Worm (Caenorhabditis elegans): ENCODE measurements around the gene trcs-2.

The trcs-2 gene

ce11 chrII:8755270-8755669 lies 33.0 kb downstream of the trcs-2 start, which contains the start of gene K08F8.7:
Gene K08F8.7 (minus strand): TSS chrII:8755370.
- TF ChIP-seq F16B12.6 (tag; optimal IDR thresholded peaks at IDR 0.05) (no peak), C04F5.9 (tag; optimal IDR thresholded peaks at IDR 0.05) (no peak), nhr-84 (tag; optimal IDR thresholded peaks at IDR 0.05) (no peak), mef-2 (tag; optimal IDR thresholded peaks at IDR 0.05) (no peak), lir-3 (tag; optimal IDR thresholded peaks at IDR 0.05; ENCODE audit: poor library complexity) (no peak), unc-130 (tag; optimal IDR thresholded peaks at IDR 0.05) (no peak), skn-1 (tag; optimal IDR thresholded peaks at IDR 0.05) (no peak), vab-15 (tag; optimal IDR thresholded peaks at IDR 0.05) (no peak), egl-27 (tag; optimal IDR thresholded peaks at IDR 0.05) (no peak), unc-98 (GFP tag; IDR thresholded peaks at IDR 0.05) (no peak), elt-3 (tag; optimal IDR thresholded peaks at IDR 0.05) (no peak), alr-1 (tag; optimal IDR thresholded peaks at IDR 0.05; ENCODE audit: borderline replicate concordance) (no peak), nhr-11 (tag; optimal IDR thresholded peaks at IDR 0.05) (no peak), hlh-4 (tag; optimal IDR thresholded peaks at IDR 0.05) (no peak), pag-3 (tag; optimal IDR thresholded peaks at IDR 0.05; ENCODE audit: borderline replicate concordance, insufficient read depth) (no peak), dsc-1 (tag; optimal IDR thresholded peaks at IDR 0.05) (no peak), egl-13 (tag; optimal IDR thresholded peaks at IDR 0.05) (no peak), ets-5 (GFP tag; IDR thresholded peaks at IDR 0.05) (no peak), pqm-1 (tag; optimal IDR thresholded peaks at IDR 0.05) (no peak), nhr-90 (tag; optimal IDR thresholded peaks at IDR 0.05; ENCODE audit: poor library complexity) (no peak)

DNA sequence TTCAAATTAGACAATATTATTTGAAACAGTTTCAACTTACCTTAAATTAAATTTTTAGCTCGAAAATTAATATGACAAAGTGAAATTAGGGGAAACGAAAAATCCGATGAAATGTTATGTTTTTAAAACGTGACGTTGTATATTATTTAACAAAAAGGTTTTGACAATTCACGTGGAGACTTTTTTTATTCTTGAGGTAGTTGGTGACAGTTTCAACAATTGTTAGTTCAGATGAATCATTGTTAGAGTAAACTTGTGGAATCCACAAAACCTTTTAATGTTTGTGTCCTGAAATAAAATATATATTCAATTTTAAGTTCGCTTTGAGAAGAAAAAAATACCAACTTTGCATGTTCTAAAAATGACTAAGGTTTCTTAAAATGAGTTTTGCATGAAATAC lies 37.2 kb downstream of the trcs-2 start, which contains the start of gene fut-1:
fut-1 (minus strand) TSS at position 101 of the 400 bp plus-strand sequence.
- TF ChIP-seq unc-62 (GFP tag; optimal IDR thresholded peaks at IDR 0.05): no peak
- no peak for TF ChIP-seq irx-1 (tag; optimal IDR thresholded peaks at IDR 0.05)
- no peak for TF ChIP-seq tlp-1 (tag; optimal IDR thresholded peaks at IDR 0.05)
- no peak for TF ChIP-seq ceh-82 (tag; optimal IDR thresholded peaks at IDR 0.05)
- no peak for TF ChIP-seq snpc-4 (tag; optimal IDR thresholded peaks at IDR 0.05)
- TF ChIP-seq ceh-88 (GFP tag; IDR thresholded peaks at IDR 0.05): no peak
- TF ChIP-seq nhr-19 (GFP tag; conservative IDR thresholded peaks at IDR 0.05): no peak
- no peak for TF ChIP-seq nhr-12 (tag; optimal IDR thresholded peaks at IDR 0.05)
- TF ChIP-seq sox-4 (tag; optimal IDR thresholded peaks at IDR 0.05): no peak
- TF ChIP-seq ceh-90 (tag; optimal IDR thresholded peaks at IDR 0.05): no peak
- TF ChIP-seq fkh-4 (tag; optimal IDR thresholded peaks at IDR 0.05; ENCODE audit: borderline replicate concordance): no peak
- TF ChIP-seq nhr-11 (tag; optimal IDR thresholded peaks at IDR 0.05): no peak

ce11 chrII:8761739-8762138 lies 39.5 kb downstream of the trcs-2 start:
- TF ChIP-seq elt-2 (tag; optimal IDR thresholded peaks at IDR 0.05) (peak; percentile 9), nhr-20 (tag; optimal IDR thresholded peaks at IDR 0.05) (no peak), C34B4.2 (tag; optimal IDR thresholded peaks at IDR 0.05) (no peak)

DNA sequence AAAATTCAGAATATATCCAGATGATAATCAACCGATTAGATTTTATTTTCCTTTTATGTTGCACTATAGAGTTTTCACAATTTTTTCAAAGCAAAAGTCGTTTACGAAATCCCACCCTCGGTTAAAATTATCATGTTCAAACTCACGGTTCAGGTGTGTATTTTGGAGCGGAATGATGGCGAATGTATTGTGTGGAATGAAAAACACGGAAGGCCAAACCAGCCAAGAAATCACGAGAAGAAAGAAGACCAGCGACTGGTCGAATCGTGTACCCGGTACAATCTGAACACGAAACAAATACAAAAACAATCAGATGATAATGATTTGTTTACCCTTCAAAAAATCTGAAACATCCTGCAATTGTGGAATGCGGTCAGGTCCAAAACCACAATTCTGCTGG lies 41.1 kb downstream of the trcs-2 start:
- no peak for TF ChIP-seq sup-37 (GFP tag; optimal IDR thresholded peaks at IDR 0.05)
- TF ChIP-seq efl-1 (optimal IDR thresholded peaks at IDR 0.05): no peak
- peak in 1 of 2 experiments; percentile 44 for TF ChIP-seq efl-1 (GFP tag; optimal IDR thresholded peaks at IDR 0.05 in 1 of 2)

DNA sequence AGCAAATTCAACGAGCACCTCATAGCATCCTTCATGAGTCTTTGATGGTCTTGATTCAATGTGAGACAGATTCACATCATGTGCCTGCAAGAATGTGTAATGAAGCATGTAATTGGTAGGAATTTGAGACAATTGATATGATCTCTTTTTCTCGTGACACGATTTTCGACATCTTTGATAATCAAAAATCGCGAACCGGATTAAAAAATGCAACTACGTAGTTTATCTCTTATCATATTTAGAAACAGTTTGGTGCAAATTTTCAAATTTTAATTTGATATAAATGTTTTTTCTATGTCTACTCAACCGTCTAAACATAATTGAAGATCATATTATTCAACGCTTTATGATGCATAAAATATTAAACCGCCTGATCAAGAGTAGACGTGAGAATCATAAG lies 42.1 kb downstream of the trcs-2 start:
- TF ChIP-seq aly-2 (tag; optimal IDR thresholded peaks at IDR 0.05) (no peak), pag-3 (tag; optimal IDR thresholded peaks at IDR 0.05; ENCODE audit: borderline replicate concordance, insufficient read depth) (no peak), efl-1 (optimal IDR thresholded peaks at IDR 0.05) (no peak), efl-1 (GFP tag; optimal IDR thresholded peaks at IDR 0.05 in 1 of 2) (no peak), ztf-11 (tag; optimal IDR thresholded peaks at IDR 0.05) (no peak), ceh-8 (GFP tag; optimal IDR thresholded peaks at IDR 0.05) (no peak), blmp-1 (tag; optimal IDR thresholded peaks at IDR 0.05) (peak; percentile 3), lin-14 (GFP tag; optimal IDR thresholded peaks at IDR 0.05) (peak; percentile 30), elt-3 (tag; optimal IDR thresholded peaks at IDR 0.05) (peak in 2 of 6 experiments; percentile 13 to 55), nhr-85 (tag) (peak; percentile 80), nhr-19 (GFP tag; conservative IDR thresholded peaks at IDR 0.05) (0 out of 2 replicates have a peak, but pooled peaks have one; percentile 9), nhr-20 (tag; optimal IDR thresholded peaks at IDR 0.05) (peak; percentile 17), snpc-4 (tag; optimal IDR thresholded peaks at IDR 0.05) (no peak), jun-1 (tag; optimal IDR thresholded peaks at IDR 0.05) (no peak), mdl-1 (tag; optimal IDR thresholded peaks at IDR 0.05) (no peak)
